Fruit fly (Drosophila melanogaster): ENCODE data around the gene Mp.

Mp gene

dm6 chr3L:6979387-6980249 is 19.0 kb upstream of the Mp start, which contains the start of gene Galphai (continued):
- TF ChIP-seq repo (GFP tag; optimal IDR thresholded peaks at IDR 0.05): peak; percentile 46
- peak; percentile 68; the same call in 1 of the 2 replicates for TF ChIP-seq crol (GFP tag; IDR thresholded peaks at IDR 0.05)
- peak; percentile 35 for TF ChIP-seq CG12391 (tag; optimal IDR thresholded peaks at IDR 0.05)
- TF ChIP-seq Jarid2 (GFP tag; optimal IDR thresholded peaks at IDR 0.05): peak; percentile 72
- TF ChIP-seq CG9932 (GFP tag; IDR thresholded peaks at IDR 0.05): peak; percentile 66
- TF ChIP-seq al (GFP tag; IDR thresholded peaks at IDR 0.05): 0 out of 2 replicates have a peak, but pooled peaks have one; percentile 4
- TF ChIP-seq Hmr (GFP tag; optimal IDR thresholded peaks at IDR 0.05): peak; percentile 95
- TF ChIP-seq eve (GFP tag; optimal IDR thresholded peaks at IDR 0.05): no peak
- TF ChIP-seq knrl (GFP tag; IDR thresholded peaks at IDR 0.05; ENCODE audit: partially characterized antibody): peak; percentile 71
- peak; percentile 53 for TF ChIP-seq Side (GFP tag; optimal IDR thresholded peaks at IDR 0.05)
- TF ChIP-seq slp2 (GFP tag; optimal IDR thresholded peaks at IDR 0.05): no peak
- peak; percentile 100 for TF ChIP-seq Lhr (GFP tag; optimal IDR thresholded peaks at IDR 0.05)
- TF ChIP-seq pita (GFP tag; optimal IDR thresholded peaks at IDR 0.05): peak; percentile 98
- TF ChIP-seq CG3163 (GFP tag; optimal IDR thresholded peaks at IDR 0.05): peak; percentile 36
- TF ChIP-seq Nf-YC (tag; optimal IDR thresholded peaks at IDR 0.05): peak; percentile 69
- TF ChIP-seq CG31224 (GFP tag; IDR thresholded peaks at IDR 0.05): no peak
- no peak for TF ChIP-seq CG3065 (GFP tag; optimal IDR thresholded peaks at IDR 0.05)
- TF ChIP-seq lab (GFP tag; optimal IDR thresholded peaks at IDR 0.05): peak; percentile 55
- no peak for TF ChIP-seq psq (GFP tag; optimal IDR thresholded peaks at IDR 0.05)
- TF ChIP-seq TFAM (GFP tag; optimal IDR thresholded peaks at IDR 0.05): no peak
- peak; percentile 16 for TF ChIP-seq Hsf (GFP tag; optimal IDR thresholded peaks at IDR 0.05)
- TF ChIP-seq CG8924 (tag; optimal IDR thresholded peaks at IDR 0.05): peak; percentile 42
- TF ChIP-seq p53 (GFP tag; optimal IDR thresholded peaks at IDR 0.05): peak; percentile 74
- TF ChIP-seq danr (GFP tag; IDR thresholded peaks at IDR 0.05): no peak
- peak; percentile 13 for TF ChIP-seq CG7271 (tag; optimal IDR thresholded peaks at IDR 0.05)
- peak; percentile 50; the same call in 2 of the 3 replicates for TF ChIP-seq CG16813 (GFP tag; IDR thresholded peaks at IDR 0.05; ENCODE audit: partially characterized antibody)
- TF ChIP-seq zfh2 (GFP tag; optimal IDR thresholded peaks at IDR 0.05): peak; percentile 58
- peak; percentile 65; the same call in 2 of the 3 replicates for TF ChIP-seq CG6791 (GFP tag; IDR thresholded peaks at IDR 0.05; ENCODE audit: partially characterized antibody)
- TF ChIP-seq slbo (GFP tag; IDR thresholded peaks at IDR 0.05): peak; percentile 40
- TF ChIP-seq pzg (GFP tag; optimal IDR thresholded peaks at IDR 0.05): peak; percentile 100
- peak; percentile 66 for TF ChIP-seq gsb-n (tag; optimal IDR thresholded peaks at IDR 0.05)
- peak; percentile 72 for TF ChIP-seq CG2116 (GFP tag; optimal IDR thresholded peaks at IDR 0.05)
- TF ChIP-seq CG9876 (GFP tag; optimal IDR thresholded peaks at IDR 0.05): peak; percentile 70
- TF ChIP-seq CG12659 (GFP tag; optimal IDR thresholded peaks at IDR 0.05): peak; percentile 76
- no peak for TF ChIP-seq CG17612 (GFP tag; IDR thresholded peaks at IDR 0.05)
- TF ChIP-seq rib (GFP tag; IDR thresholded peaks at IDR 0.05): peak; percentile 49
- TF ChIP-seq BEAF-32 (GFP tag; optimal IDR thresholded peaks at IDR 0.05): peak; percentile 67
- TF ChIP-seq Scr (GFP tag; IDR thresholded peaks at IDR 0.05; ENCODE audit: partially characterized antibody): peak; percentile 50
- no peak for TF ChIP-seq Doc2 (GFP tag; IDR thresholded peaks at IDR 0.05)
- TF ChIP-seq sima (GFP tag; optimal IDR thresholded peaks at IDR 0.05): no peak
- peak; percentile 1 for TF ChIP-seq CG10979 (tag; optimal IDR thresholded peaks at IDR 0.05)
- TF ChIP-seq ato (GFP tag; IDR thresholded peaks at IDR 0.05; ENCODE audit: partially characterized antibody): no peak; the same call in 1 of the 2 replicates
- TF ChIP-seq klu (GFP tag; IDR thresholded peaks at IDR 0.05): no peak
- peak in 1 of 2 experiments; percentile 33 for TF ChIP-seq crp (GFP tag; optimal IDR thresholded peaks at IDR 0.05)
- TF ChIP-seq CG32532 (GFP tag; IDR thresholded peaks at IDR 0.05): peak; percentile 24; the same call in 1 of the 2 replicates
- peak; percentile 72 for TF ChIP-seq CG13287 (GFP tag; IDR thresholded peaks at IDR 0.05; ENCODE audit: partially characterized antibody)
- TF ChIP-seq CG17829 (tag; optimal IDR thresholded peaks at IDR 0.05): peak; percentile 67
